Worm (Caenorhabditis elegans): ENCODE results near the gene allo-1.

ce11 chrIV:10668561-10668960, 28.3 kb downstream of the allo-1 start:
- no peak for TF ChIP-seq dmd-9 (GFP tag; IDR thresholded peaks at IDR 0.05)
- no peak for TF ChIP-seq ztf-11 (tag; optimal IDR thresholded peaks at IDR 0.05)
- no peak for TF ChIP-seq php-3 (GFP tag; IDR thresholded peaks at IDR 0.05)
- TF ChIP-seq ZK546.5 (tag; optimal IDR thresholded peaks at IDR 0.05): no peak
- TF ChIP-seq set-16 (GFP tag; IDR thresholded peaks at IDR 0.05): no peak
- TF ChIP-seq pqm-1 (tag; optimal IDR thresholded peaks at IDR 0.05): no peak
- no peak for TF ChIP-seq daf-12 (tag; optimal IDR thresholded peaks at IDR 0.05)
- no peak for TF ChIP-seq spr-3 (GFP tag; optimal IDR thresholded peaks at IDR 0.05)
- no peak for TF ChIP-seq lin-29 (GFP tag; IDR thresholded peaks at IDR 0.05)
- no peak for TF ChIP-seq ama-1 (optimal IDR thresholded peaks at IDR 0.05)
- TF ChIP-seq aly-2 (tag; optimal IDR thresholded peaks at IDR 0.05): no peak
